Fruit fly (Drosophila melanogaster): Measurements from ENCODE around the gene CG15317.

DNA sequence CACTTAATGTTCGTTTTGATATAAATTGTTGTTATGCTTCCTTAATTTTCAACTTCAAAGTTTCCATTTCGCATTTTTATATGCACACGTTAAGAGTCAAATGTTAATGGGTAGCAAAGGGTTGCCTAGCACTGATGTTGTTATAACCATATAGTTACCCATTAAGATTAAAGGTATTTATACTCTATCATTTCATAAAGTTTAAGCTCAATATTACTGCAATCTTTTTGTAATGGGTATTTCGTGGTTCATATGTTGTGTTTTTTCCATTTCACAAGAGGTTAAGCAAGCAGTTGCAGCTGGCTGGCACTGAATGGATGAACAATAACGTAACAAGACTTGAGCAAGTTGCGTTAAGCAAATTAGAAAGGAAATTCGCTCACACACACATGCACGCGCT lies 24.5 kb downstream of the CG15317 start:
- TF ChIP-seq usp (GFP tag; optimal IDR thresholded peaks at IDR 0.05) (no peak), CG8478 (optimal IDR thresholded peaks at IDR 0.05) (no peak)
